Fruit fly (Drosophila melanogaster): ENCODE results near the gene CG33271.

The CG33271 gene

dm6 chr3L:11542437-11542836, 34.9 kb downstream of the CG33271 start:
- TF ChIP-seq Dfd (GFP tag; optimal IDR thresholded peaks at IDR 0.05) (peak in 1 of 2 experiments; percentile 49), toy (GFP tag; IDR thresholded peaks at IDR 0.05) (no peak)

- TF ChIP-seq NC2β (GFP tag; optimal IDR thresholded peaks at IDR 0.05) (peak; percentile 16), wek (GFP tag; optimal IDR thresholded peaks at IDR 0.05) (peak; percentile 78), CG8290 (GFP tag; optimal IDR thresholded peaks at IDR 0.05) (no peak), CG8290 (tag; optimal IDR thresholded peaks at IDR 0.05) (peak in 1 of 2 experiments; percentile 32), Fer1 (GFP tag; optimal IDR thresholded peaks at IDR 0.05) (peak; percentile 54), lola (GFP tag; optimal IDR thresholded peaks at IDR 0.05) (peak in 1 of 3 experiments; percentile 12), sens (GFP tag) (peak; percentile 24), Stat92E (GFP tag; optimal IDR thresholded peaks at IDR 0.05) (no peak), CG6813 (GFP tag; optimal IDR thresholded peaks at IDR 0.05) (peak; percentile 42), CG7271 (tag; optimal IDR thresholded peaks at IDR 0.05) (no peak), CG34422 (GFP tag; IDR thresholded peaks at IDR 0.05) (no peak), CoRest (tag; optimal IDR thresholded peaks at IDR 0.05) (peak; percentile 5), BtbVII (GFP tag; optimal IDR thresholded peaks at IDR 0.05) (peak; percentile 61), CG11696 (GFP tag; IDR thresholded peaks at IDR 0.05) (peak; percentile 28; the same call in 1 of the 2 replicates), CG17829 (tag; optimal IDR thresholded peaks at IDR 0.05) (peak; percentile 25), kay (GFP tag; optimal IDR thresholded peaks at IDR 0.05) (peak; percentile 38), CHES-1-like (GFP tag; optimal IDR thresholded peaks at IDR 0.05) (peak; percentile 8), CG12299 (tag; optimal IDR thresholded peaks at IDR 0.05) (peak; percentile 11), CG1529 (GFP tag; optimal IDR thresholded peaks at IDR 0.05) (peak; percentile 37), CG17385 (GFP tag; optimal IDR thresholded peaks at IDR 0.05) (peak; percentile 17), Asciz (GFP tag; optimal IDR thresholded peaks at IDR 0.05) (peak; percentile 55), CG12942 (GFP tag; optimal IDR thresholded peaks at IDR 0.05) (peak; percentile 11), Jarid2 (GFP tag; optimal IDR thresholded peaks at IDR 0.05) (peak; percentile 3), CG17568 (GFP tag; optimal IDR thresholded peaks at IDR 0.05) (peak; percentile 75), CG15514 (GFP tag; optimal IDR thresholded peaks at IDR 0.05) (peak; percentile 54), CG18262 (tag; optimal IDR thresholded peaks at IDR 0.05) (peak; percentile 20), HHEX (GFP tag; optimal IDR thresholded peaks at IDR 0.05) (peak; percentile 68), Side (GFP tag; optimal IDR thresholded peaks at IDR 0.05) (peak; percentile 47), Hey (tag; optimal IDR thresholded peaks at IDR 0.05) (peak; percentile 3), nom (GFP tag; optimal IDR thresholded peaks at IDR 0.05) (no peak), CG3407 (GFP tag; optimal IDR thresholded peaks at IDR 0.05) (peak; percentile 63), D (optimal IDR thresholded peaks at IDR 0.05) (no peak), D (GFP tag; optimal IDR thresholded peaks at IDR 0.05) (peak; percentile 29), en (GFP tag; optimal IDR thresholded peaks at IDR 0.05) (peak; percentile 24), CG4328 (GFP tag; optimal IDR thresholded peaks at IDR 0.05) (peak; percentile 6), Xrp1 (GFP tag; IDR thresholded peaks at IDR 0.05) (peak; percentile 54; the same call in 1 of the 2 replicates), stc (GFP tag; IDR thresholded peaks at IDR 0.05) (no peak), Taf1 (GFP tag; IDR thresholded peaks at IDR 0.05) (no peak), CG12659 (GFP tag; optimal IDR thresholded peaks at IDR 0.05) (peak; percentile 13), org-1 (GFP tag; optimal IDR thresholded peaks at IDR 0.05) (peak; percentile 57), CG15601 (tag; optimal IDR thresholded peaks at IDR 0.05) (peak; percentile 72), exex (tag; optimal IDR thresholded peaks at IDR 0.05) (peak; percentile 13), Bgb (GFP tag; IDR thresholded peaks at IDR 0.05; ENCODE audit: partially characterized antibody) (no peak), CG31224 (GFP tag; IDR thresholded peaks at IDR 0.05) (no peak), esg (GFP tag; conservative IDR thresholded peaks at IDR 0.05) (no peak), CG7745 (tag; optimal IDR thresholded peaks at IDR 0.05) (peak; percentile 21), Meics (GFP tag; optimal IDR thresholded peaks at IDR 0.05) (peak; percentile 31)
These were observed 37.0 kb downstream of the CG33271 start for dm6 chr3L:11540330-11540702.

Measured in whole organism, embryonic.